Fruit fly (Drosophila melanogaster): Measurements from ENCODE around the gene TM9SF4.

TM9SF4 gene

DNA sequence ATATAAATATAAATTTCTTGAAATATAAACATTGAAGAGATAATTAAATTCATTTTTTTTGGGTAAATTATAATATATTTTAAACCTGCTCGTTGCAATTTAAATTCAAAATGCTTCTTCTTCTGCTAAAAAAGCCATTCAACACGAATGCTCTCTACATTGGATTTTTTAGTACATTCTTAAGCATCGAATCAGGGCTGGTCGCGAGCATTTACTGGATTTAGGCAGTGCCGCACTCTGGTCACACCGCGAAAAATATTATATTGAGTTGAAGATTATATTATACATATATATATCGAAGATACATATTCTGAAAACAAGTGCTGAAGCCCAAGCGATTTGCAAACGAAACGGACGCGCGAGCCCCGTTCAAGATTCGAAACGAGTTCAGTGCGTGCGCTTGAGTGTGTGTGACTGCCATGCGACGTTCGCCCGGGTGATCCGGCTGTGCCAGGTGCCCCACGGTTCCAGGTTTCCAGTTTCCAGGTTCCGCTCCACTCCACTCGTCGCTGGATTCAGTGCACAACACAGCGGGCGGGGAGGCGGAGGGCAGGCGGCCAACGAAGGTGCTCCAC, 66.9 kb downstream of the TM9SF4 start, which contains the start of gene Sos:
Gene Sos (plus strand): TSS at position 213 of the 575 bp plus-strand sequence.
- TF ChIP-seq CG17801 (GFP tag; optimal IDR thresholded peaks at IDR 0.05; ENCODE audit: partially characterized antibody), result no peak

DNA sequence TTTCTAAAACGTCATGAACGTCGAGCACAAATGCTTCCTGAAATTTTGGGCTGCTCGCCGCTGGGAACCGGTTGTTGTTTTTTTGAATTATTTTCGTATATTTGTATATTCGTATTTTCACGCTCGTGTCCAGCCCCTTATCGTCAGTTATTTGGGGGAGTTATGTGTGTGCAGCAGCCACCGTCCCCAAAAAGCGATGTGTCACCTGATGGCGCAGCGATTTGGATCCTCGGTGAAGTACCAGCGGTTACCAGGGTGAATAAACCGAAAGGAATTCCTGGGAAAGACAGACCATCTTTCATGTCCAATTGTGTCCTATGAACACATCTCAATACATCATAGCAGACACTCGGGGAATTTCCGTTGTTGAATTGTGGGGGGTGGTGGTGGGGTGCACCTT, 73.4 kb downstream of the TM9SF4 start:
- TF ChIP-seq CG17801 (GFP tag; optimal IDR thresholded peaks at IDR 0.05; ENCODE audit: partially characterized antibody), result no peak

- no peak for TF ChIP-seq CG17801 (GFP tag; optimal IDR thresholded peaks at IDR 0.05; ENCODE audit: partially characterized antibody)
Observed at dm6 chr2L:13820948-13821347, 74.2 kb downstream of the TM9SF4 start, which contains the start of gene b. TSS of gene b (plus strand) at chr2L:13821248.
